Fruit fly (Drosophila melanogaster): ENCODE data around the gene MSAmiP.

The MSAmiP gene

dm6 chr3R:16811781-16812207 lies 84.3 kb downstream of the MSAmiP start:
- TF ChIP-seq Dll (optimal IDR thresholded peaks at IDR 0.05): no peak

dm6 chr3R:16810885-16811284 lies 85.2 kb downstream of the MSAmiP start:
- TF ChIP-seq usp (GFP tag; optimal IDR thresholded peaks at IDR 0.05) (no peak), EcR (GFP tag; optimal IDR thresholded peaks at IDR 0.05) (no peak), pan (optimal IDR thresholded peaks at IDR 0.05) (no peak), Dll (optimal IDR thresholded peaks at IDR 0.05) (no peak), psq (optimal IDR thresholded peaks at IDR 0.05) (no peak), CG8478 (optimal IDR thresholded peaks at IDR 0.05) (no peak)

dm6 chr3R:16806141-16806540 lies 90.0 kb downstream of the MSAmiP start:
- TF ChIP-seq CG8478 (optimal IDR thresholded peaks at IDR 0.05): no peak
- TF ChIP-seq usp (GFP tag; optimal IDR thresholded peaks at IDR 0.05): no peak
- no peak for TF ChIP-seq psq (optimal IDR thresholded peaks at IDR 0.05)
- TF ChIP-seq EcR (GFP tag; optimal IDR thresholded peaks at IDR 0.05): no peak
- TF ChIP-seq Dll (optimal IDR thresholded peaks at IDR 0.05): no peak
- no peak for TF ChIP-seq pan (optimal IDR thresholded peaks at IDR 0.05)

- TF ChIP-seq CG8478 (optimal IDR thresholded peaks at IDR 0.05) (no peak), usp (GFP tag; optimal IDR thresholded peaks at IDR 0.05) (no peak), pan (optimal IDR thresholded peaks at IDR 0.05) (no peak), Dll (optimal IDR thresholded peaks at IDR 0.05) (no peak)
Observed at dm6 chr3R:16804086-16804485, 92.0 kb downstream of the MSAmiP start.

dm6 chr3R:16801413-16801812 lies 94.7 kb downstream of the MSAmiP start:
- no peak for TF ChIP-seq pan (optimal IDR thresholded peaks at IDR 0.05)
- TF ChIP-seq usp (GFP tag; optimal IDR thresholded peaks at IDR 0.05): no peak
- no peak for TF ChIP-seq Dll (optimal IDR thresholded peaks at IDR 0.05)
- TF ChIP-seq psq (optimal IDR thresholded peaks at IDR 0.05): no peak

- no peak for TF ChIP-seq Dll (optimal IDR thresholded peaks at IDR 0.05)
- TF ChIP-seq pan (optimal IDR thresholded peaks at IDR 0.05): no peak
- no peak for TF ChIP-seq psq (optimal IDR thresholded peaks at IDR 0.05)
- TF ChIP-seq EcR (GFP tag; optimal IDR thresholded peaks at IDR 0.05): no peak
- TF ChIP-seq CG8478 (optimal IDR thresholded peaks at IDR 0.05): no peak
Observed at dm6 chr3R:16800994-16801393, 95.1 kb downstream of the MSAmiP start.

- TF ChIP-seq CG8478 (optimal IDR thresholded peaks at IDR 0.05) (no peak), usp (GFP tag; optimal IDR thresholded peaks at IDR 0.05) (no peak), EcR (GFP tag; optimal IDR thresholded peaks at IDR 0.05) (no peak), psq (optimal IDR thresholded peaks at IDR 0.05) (no peak), Dll (optimal IDR thresholded peaks at IDR 0.05) (no peak)
Observed at dm6 chr3R:16800272-16800671, 95.8 kb downstream of the MSAmiP start.

- TF ChIP-seq Dll (optimal IDR thresholded peaks at IDR 0.05) (no peak), usp (GFP tag; optimal IDR thresholded peaks at IDR 0.05) (no peak)
Observed at dm6 chr3R:16798516-16799040, 97.5 kb downstream of the MSAmiP start.

- TF ChIP-seq psq (optimal IDR thresholded peaks at IDR 0.05): no peak
- TF ChIP-seq Dll (optimal IDR thresholded peaks at IDR 0.05): no peak
Observed at dm6 chr3R:16797805-16798204, 98.3 kb downstream of the MSAmiP start.

- TF ChIP-seq usp (GFP tag; optimal IDR thresholded peaks at IDR 0.05) (no peak), CG8478 (optimal IDR thresholded peaks at IDR 0.05) (no peak), pan (optimal IDR thresholded peaks at IDR 0.05) (no peak), psq (optimal IDR thresholded peaks at IDR 0.05) (no peak), EcR (GFP tag; optimal IDR thresholded peaks at IDR 0.05) (no peak), Dll (optimal IDR thresholded peaks at IDR 0.05) (no peak)
Observed at dm6 chr3R:16794590-16794967, 101.5 kb downstream of the MSAmiP start.

- no peak for TF ChIP-seq Dll (optimal IDR thresholded peaks at IDR 0.05)
- no peak for TF ChIP-seq EcR (GFP tag; optimal IDR thresholded peaks at IDR 0.05)
- no peak for TF ChIP-seq usp (GFP tag; optimal IDR thresholded peaks at IDR 0.05)
- no peak for TF ChIP-seq CG8478 (optimal IDR thresholded peaks at IDR 0.05)
- TF ChIP-seq pan (optimal IDR thresholded peaks at IDR 0.05): no peak
- no peak for TF ChIP-seq psq (optimal IDR thresholded peaks at IDR 0.05)
Observed at dm6 chr3R:16793935-16794589, 102.0 kb downstream of the MSAmiP start.

- no peak for TF ChIP-seq psq (optimal IDR thresholded peaks at IDR 0.05)
- TF ChIP-seq EcR (GFP tag; optimal IDR thresholded peaks at IDR 0.05): no peak
- TF ChIP-seq CG8478 (optimal IDR thresholded peaks at IDR 0.05): no peak
- no peak for TF ChIP-seq usp (GFP tag; optimal IDR thresholded peaks at IDR 0.05)
- TF ChIP-seq pan (optimal IDR thresholded peaks at IDR 0.05): no peak
- TF ChIP-seq Dll (optimal IDR thresholded peaks at IDR 0.05): no peak
Observed at dm6 chr3R:16792586-16792985, 103.5 kb downstream of the MSAmiP start.

dm6 chr3R:16791619-16792018 lies 104.5 kb downstream of the MSAmiP start:
- TF ChIP-seq psq (optimal IDR thresholded peaks at IDR 0.05) (no peak), CG8478 (optimal IDR thresholded peaks at IDR 0.05) (no peak), Dll (optimal IDR thresholded peaks at IDR 0.05) (no peak), EcR (GFP tag; optimal IDR thresholded peaks at IDR 0.05) (no peak), pan (optimal IDR thresholded peaks at IDR 0.05) (no peak), usp (GFP tag; optimal IDR thresholded peaks at IDR 0.05) (no peak)
